Fruit fly (Drosophila melanogaster) whole organism, embryonic: ENCODE measurements around the gene CG31064.

Experiments
- Ada2b ChIP-seq: fragments of 200-800 bp; sonication (Bioruptor generic); IDR thresholded peaks from 2 replicates; pipeline ENCODE4 v1.3.6; 2022; ENCODE audit warnings: missing biosample characterization, missing genetic modification characterization
- Atf3 ChIP-seq: fragments of 200-800 bp; sonication (Bioruptor generic); optimal IDR thresholded peaks from 3 replicates; lab custom pipeline; 2016; ENCODE audit warnings: missing biosample characterization, missing genetic modification characterization
- B-H2 ChIP-seq: fragments of 200-800 bp; sonication (Bioruptor generic); optimal IDR thresholded peaks from 2 replicates; lab custom pipeline; 2018; ENCODE audit warnings: missing biosample characterization, mild to moderate bottlenecking, missing genetic modification characterization
- CG10209 ChIP-seq: fragments of 200-800 bp; sonication (Bioruptor generic); optimal IDR thresholded peaks from 3 replicates; lab custom pipeline; 2017; ENCODE audit warnings: missing biosample characterization, mild to moderate bottlenecking, missing genetic modification characterization, missing genetic modification reagents
- CG14014 ChIP-seq: fragments of 200-800 bp; sonication (Bioruptor generic); IDR thresholded peaks from 2 replicates; pipeline ENCODE4 v1.3.6; 2022; ENCODE audit warnings: missing biosample characterization, missing genetic modification characterization
- CG14965 ChIP-seq: fragments of 200-800 bp; sonication (Bioruptor generic); optimal IDR thresholded peaks from 2 replicates; lab custom pipeline; 2016; ENCODE audit warnings: missing biosample characterization, missing genetic modification characterization, borderline replicate concordance
- CG1529 ChIP-seq: fragments of 200-800 bp; sonication (Bioruptor generic); optimal IDR thresholded peaks from 3 replicates; lab custom pipeline; 2018; ENCODE audit warnings: missing biosample characterization, missing genetic modification characterization
- CG17612 ChIP-seq: fragments of 200-800 bp; sonication (Bioruptor generic); IDR thresholded peaks from 2 replicates; pipeline ENCODE4 v1.3.6; 2022; ENCODE audit warnings: missing biosample characterization, missing genetic modification characterization
- CG17802 ChIP-seq: fragments of 200-800 bp; sonication (Bioruptor generic); optimal IDR thresholded peaks from 2 replicates; lab custom pipeline; 2018; ENCODE audit warnings: missing biosample characterization, mild to moderate bottlenecking, missing genetic modification characterization, moderate library complexity
- CG17912 ChIP-seq: fragments of 200-800 bp; sonication (Bioruptor generic); optimal IDR thresholded peaks from 2 replicates; lab custom pipeline; 2018; ENCODE audit warnings: missing biosample characterization, mild to moderate bottlenecking, missing genetic modification characterization
- CG30403 ChIP-seq: fragments of 200-800 bp; sonication (Bioruptor generic); optimal IDR thresholded peaks from 3 replicates; lab custom pipeline; 2016; ENCODE audit warnings: missing biosample characterization, missing genetic modification characterization
- CG34422 ChIP-seq: fragments of 200-800 bp; sonication (Bioruptor generic); IDR thresholded peaks from 3 replicates; pipeline ENCODE4 v1.3.6; 2022; ENCODE audit warnings: missing biosample characterization, missing genetic modification characterization
- CG42726 ChIP-seq: fragments of 200-800 bp; sonication (Bioruptor generic); IDR thresholded peaks from 2 replicates; pipeline ENCODE4 v1.3.6; 2022; ENCODE audit warnings: missing biosample characterization, missing genetic modification characterization; ENCODE audit not compliant: partially characterized antibody
- CG5245 ChIP-seq: fragments of 200-800 bp; sonication (Bioruptor generic); optimal IDR thresholded peaks from 3 replicates; lab custom pipeline; 2016; ENCODE audit warnings: missing biosample characterization, missing genetic modification characterization
- CG6683 ChIP-seq: fragments of 200-800 bp; sonication (Bioruptor generic); optimal IDR thresholded peaks from 2 replicates; lab custom pipeline; 2017; ENCODE audit warnings: missing biosample characterization, mild to moderate bottlenecking, missing genetic modification characterization, missing genetic modification reagents
- CG6689 ChIP-seq: fragments of 200-800 bp; sonication (Bioruptor generic); IDR thresholded peaks from 2 replicates; pipeline ENCODE4 v1.3.6; 2022; ENCODE audit warnings: missing biosample characterization, missing genetic modification characterization
- CG8290 ChIP-seq, 3 experiments: fragments of 200-800 bp; sonication (Bioruptor generic); optimal IDR thresholded peaks; 2 replicates each; lab custom pipeline; 2016 to 2019; ENCODE audit warnings: missing biosample characterization in 3 of 3, missing genetic modification characterization in 3 of 3, mild to moderate bottlenecking in 2 of 3, moderate library complexity in 1 of 3
- CG9437 ChIP-seq: fragments of 200-800 bp; sonication (Bioruptor generic); optimal IDR thresholded peaks from 2 replicates; lab custom pipeline; 2018; ENCODE audit warnings: missing biosample characterization, mild to moderate bottlenecking, missing genetic modification characterization
- CG9797 ChIP-seq: fragments of 200-800 bp; sonication (Bioruptor generic); optimal IDR thresholded peaks from 3 replicates; lab custom pipeline; 2018; ENCODE audit warnings: missing biosample characterization, mild to moderate bottlenecking, missing genetic modification characterization
- CG9817 ChIP-seq: fragments of 200-800 bp; sonication (Bioruptor generic); optimal IDR thresholded peaks from 2 replicates; lab custom pipeline; 2018; ENCODE audit warnings: missing biosample characterization, mild to moderate bottlenecking, missing genetic modification characterization, moderate library complexity
- CG9876 ChIP-seq: fragments of 200-800 bp; sonication (Bioruptor generic); optimal IDR thresholded peaks from 2 replicates; lab custom pipeline; 2016; ENCODE audit warnings: missing biosample characterization, missing genetic modification characterization
- Chrac-16 ChIP-seq: fragments of 200-800 bp; sonication (Bioruptor generic); optimal IDR thresholded peaks from 3 replicates; lab custom pipeline; 2016; ENCODE audit warnings: missing biosample characterization, missing genetic modification characterization
- Dll ChIP-seq: fragments of 200-800 bp; sonication (Bioruptor generic); IDR thresholded peaks from 4 replicates; pipeline ENCODE4 v1.3.6; 2022; ENCODE audit warnings: missing biosample characterization, missing genetic modification characterization; ENCODE audit not compliant: partially characterized antibody
- Ets97D ChIP-seq: fragments of 200-800 bp; sonication (Bioruptor generic); optimal IDR thresholded peaks from 3 replicates; lab custom pipeline; 2016; ENCODE audit warnings: missing biosample characterization, missing genetic modification characterization
- HLH4C ChIP-seq: fragments of 200-800 bp; sonication (Bioruptor generic); IDR thresholded peaks from 3 replicates; pipeline ENCODE4 v1.3.6; 2022; ENCODE audit warnings: missing biosample characterization, missing genetic modification characterization; ENCODE audit not compliant: partially characterized antibody
- NC2β ChIP-seq: fragments of 200-800 bp; sonication (Bioruptor generic); optimal IDR thresholded peaks from 2 replicates; lab custom pipeline; 2016; ENCODE audit warnings: missing biosample characterization, missing genetic modification characterization
- Nf-YC ChIP-seq: fragments of 200-800 bp; optimal IDR thresholded peaks from 3 replicates; lab custom pipeline; 2019; ENCODE audit warnings: missing biosample characterization, mild to moderate bottlenecking, missing genetic modification characterization, moderate library complexity
- Rx ChIP-seq: fragments of 200-800 bp; sonication (Bioruptor generic); IDR thresholded peaks from 2 replicates; pipeline ENCODE4 v1.3.6; 2022; ENCODE audit warnings: missing biosample characterization, missing genetic modification characterization
- TFAM ChIP-seq: fragments of 200-800 bp; sonication (Bioruptor generic); optimal IDR thresholded peaks from 2 replicates; lab custom pipeline; 2017; ENCODE audit warnings: missing biosample characterization, missing genetic modification characterization, inconsistent platforms
- chinmo ChIP-seq: fragments of 200-800 bp; sonication (Bioruptor generic); IDR thresholded peaks from 4 replicates; pipeline ENCODE4 v1.3.6; 2022; ENCODE audit warnings: missing biosample characterization, missing genetic modification characterization; ENCODE audit not compliant: partially characterized antibody
- chm ChIP-seq: fragments of 200-800 bp; sonication (Bioruptor generic); IDR thresholded peaks from 2 replicates; pipeline ENCODE4 v1.3.6; 2022; ENCODE audit warnings: missing biosample characterization, missing genetic modification characterization
- cwo ChIP-seq: fragments of 200-800 bp; sonication (Bioruptor generic); optimal IDR thresholded peaks from 3 replicates; lab custom pipeline; 2017; ENCODE audit warnings: missing biosample characterization, missing genetic modification characterization, mild to moderate bottlenecking, moderate library complexity, missing genetic modification reagents
- danr ChIP-seq: fragments of 200-800 bp; sonication (Bioruptor generic); IDR thresholded peaks from 2 replicates; pipeline ENCODE4 v1.3.6; 2022; ENCODE audit warnings: missing biosample characterization, missing genetic modification characterization
- dmrt11E ChIP-seq: fragments of 200-800 bp; sonication (Bioruptor generic); optimal IDR thresholded peaks from 3 replicates; lab custom pipeline; 2018; ENCODE audit warnings: missing biosample characterization, mild to moderate bottlenecking, missing genetic modification characterization, moderate library complexity
- dmrt99B ChIP-seq: fragments of 200-800 bp; sonication (Bioruptor generic); optimal IDR thresholded peaks from 2 replicates; lab custom pipeline; 2018; ENCODE audit warnings: missing biosample characterization, mild to moderate bottlenecking, missing genetic modification characterization, moderate library complexity
- fd3F ChIP-seq: fragments of 200-800 bp; sonication (Bioruptor generic); optimal IDR thresholded peaks from 2 replicates; lab custom pipeline; 2018; ENCODE audit warnings: missing biosample characterization, mild to moderate bottlenecking, missing genetic modification characterization, moderate library complexity
- fru ChIP-seq: fragments of >200 bp; optimal IDR thresholded peaks from 2 replicates; lab custom pipeline; 2017
- gem ChIP-seq: fragments of 200-800 bp; sonication (Bioruptor generic); optimal IDR thresholded peaks from 2 replicates; lab custom pipeline; 2019; ENCODE audit warnings: missing biosample characterization, mild to moderate bottlenecking, missing genetic modification characterization, moderate library complexity
- lmd ChIP-seq: fragments of 200-800 bp; sonication (Bioruptor generic); IDR thresholded peaks from 2 replicates; pipeline ENCODE4 v1.3.6; 2022; ENCODE audit warnings: missing biosample characterization, missing genetic modification characterization
- lola ChIP-seq, 3 experiments: fragments of >200 bp in 2 of 3; fragments of 200-800 bp in 1 of 3; sonication (Bioruptor generic) in 1 of 3; optimal IDR thresholded peaks; 2 replicates each; lab custom pipeline; 2017 to 2019; ENCODE audit warnings: missing biosample characterization in 3 of 3, missing genetic modification characterization in 3 of 3, mild to moderate bottlenecking in 1 of 3, moderate library complexity in 1 of 3
- nom ChIP-seq: fragments of 200-800 bp; sonication (Bioruptor generic); optimal IDR thresholded peaks from 2 replicates; lab custom pipeline; 2017; ENCODE audit warnings: missing biosample characterization, missing genetic modification characterization, mild to moderate bottlenecking, moderate library complexity, missing genetic modification reagents
- sr ChIP-seq: fragments of 200-800 bp; sonication (Bioruptor generic); IDR thresholded peaks from 3 replicates; pipeline ENCODE4 v1.3.6; 2022; ENCODE audit warnings: missing biosample characterization, missing genetic modification characterization
- ssp ChIP-seq: fragments of 200-800 bp; sonication (Bioruptor generic); IDR thresholded peaks from 2 replicates; pipeline ENCODE4 v1.3.6; 2022; ENCODE audit warnings: missing biosample characterization, missing genetic modification characterization
- stc ChIP-seq: fragments of 200-800 bp; sonication (Bioruptor generic); IDR thresholded peaks from 2 replicates; pipeline ENCODE4 v1.3.6; 2022; ENCODE audit warnings: missing biosample characterization, missing genetic modification characterization
- tgo ChIP-seq: fragments of 200-800 bp; sonication (Bioruptor generic); IDR thresholded peaks from 3 replicates; pipeline ENCODE4 v1.3.6; 2022; ENCODE audit warnings: missing biosample characterization, missing genetic modification characterization
- unc-4 ChIP-seq: fragments of 200-800 bp; sonication (Bioruptor generic); IDR thresholded peaks from 2 replicates; pipeline ENCODE4 v1.3.6; 2022; ENCODE audit warnings: missing biosample characterization, missing genetic modification characterization; ENCODE audit not compliant: partially characterized antibody
- unpg ChIP-seq: fragments of 200-800 bp; sonication (Bioruptor generic); optimal IDR thresholded peaks from 3 replicates; lab custom pipeline; 2018; ENCODE audit warnings: missing biosample characterization, mild to moderate bottlenecking, missing genetic modification characterization, moderate library complexity
- wek ChIP-seq: fragments of 200-800 bp; sonication (Bioruptor generic); optimal IDR thresholded peaks from 3 replicates; lab custom pipeline; 2018; ENCODE audit warnings: missing biosample characterization, mild to moderate bottlenecking, missing genetic modification characterization, moderate library complexity

The CG31064 gene

dm6 chr3R:27273118-27274062 is 34.5 kb upstream of the CG31064 start, which contains the start of gene CG5934 (continued):
- TF ChIP-seq Nf-YC (peak; percentile 5), Chrac-16 (GFP tag; lab: Kevin White, UChicago) (peak; percentile 2), CG42726 (no peak), CG6689 (GFP tag; lab: Robert Waterston, UW) (no peak), lmd (GFP tag; lab: Robert Waterston, UW) (no peak; the same call in 1 of the 2 replicates), CG17612 (GFP tag; lab: Robert Waterston, UW) (no peak), CG9817 (tag; lab: Kevin White, UChicago) (peak; percentile 36), CG14965 (GFP tag; lab: Kevin White, UChicago) (no peak), fru (lab: Kevin White, UChicago) (no peak), CG9437 (GFP tag; lab: Kevin White, UChicago) (no peak), CG14014 (GFP tag; lab: Robert Waterston, UW) (no peak; the same call in 1 of the 2 replicates), NC2β (peak; percentile 13), Ets97D (GFP tag; lab: Kevin White, UChicago) (peak; percentile 70), stc (GFP tag; lab: Robert Waterston, UW) (no peak), dmrt11E (no peak), Ada2b (GFP tag; lab: Robert Waterston, UW) (no peak), nom (GFP tag; lab: Kevin White, UChicago) (peak; percentile 51), sr (no peak), TFAM (GFP tag; lab: Kevin White, UChicago) (no peak), chm (GFP tag; lab: Robert Waterston, UW) (no peak), CG6683 (GFP tag; lab: Kevin White, UChicago) (no peak), CG30403 (GFP tag; lab: Kevin White, UChicago) (peak; percentile 41), CG5245 (no peak), cwo (no peak), unpg (GFP tag; lab: Kevin White, UChicago) (no peak), CG17802 (tag; lab: Kevin White, UChicago) (peak; percentile 3), dmrt99B (tag; lab: Kevin White, UChicago) (no peak), Atf3 (GFP tag; lab: Kevin White, UChicago) (no peak), ssp (no peak), CG8290 (GFP tag; optimal IDR thresholded peaks at IDR 0.05; lab: Kevin White, UChicago) (peak; percentile 46), CG8290 (tag; optimal IDR thresholded peaks at IDR 0.05; lab: Kevin White, UChicago) (no peak), unc-4 (GFP tag; lab: Robert Waterston, UW) (no peak), CG1529 (GFP tag; lab: Kevin White, UChicago) (peak; percentile 8), CG10209 (GFP tag; lab: Kevin White, UChicago) (no peak), CG9797 (GFP tag; lab: Kevin White, UChicago) (no peak), lola (GFP tag; optimal IDR thresholded peaks at IDR 0.05; lab: Kevin White, UChicago) (no peak), Rx (GFP tag; lab: Robert Waterston, UW) (no peak), danr (GFP tag; lab: Robert Waterston, UW) (no peak), HLH4C (GFP tag; lab: Robert Waterston, UW) (0 out of 3 replicates have a peak, but pooled peaks have one; percentile 41), wek (GFP tag; lab: Kevin White, UChicago) (no peak), Dll (GFP tag; lab: Robert Waterston, UW) (no peak), CG9876 (no peak), CG17912 (GFP tag; lab: Kevin White, UChicago) (peak; percentile 1), gem (tag; lab: Kevin White, UChicago) (no peak), tgo (no peak), B-H2 (peak; percentile 59), fd3F (GFP tag; lab: Kevin White, UChicago) (no peak), CG34422 (GFP tag; lab: Robert Waterston, UW) (no peak), chinmo (no peak)
